Fruit fly (Drosophila melanogaster): ENCODE data around the gene Cht6.

Cht6 gene

dm6 chrX:10067528-10067927 is 50.9 kb downstream of the Cht6 start (continued):
- TF ChIP-seq CG11902 (GFP tag; optimal IDR thresholded peaks at IDR 0.05): peak; percentile 44
- TF ChIP-seq CG6808 (GFP tag; optimal IDR thresholded peaks at IDR 0.05): peak; percentile 31
- TF ChIP-seq CG11294 (GFP tag; IDR thresholded peaks at IDR 0.05): 0 out of 2 replicates have a peak, but pooled peaks have one; percentile 31
- TF ChIP-seq spab (GFP tag; optimal IDR thresholded peaks at IDR 0.05): peak; percentile 57
- TF ChIP-seq dsx (GFP tag; optimal IDR thresholded peaks at IDR 0.05; ENCODE audit: poor library complexity, severe bottlenecking): peak; percentile 17
- peak; percentile 59 for TF ChIP-seq CG31627 (GFP tag; optimal IDR thresholded peaks at IDR 0.05)
- TF ChIP-seq svp (GFP tag): peak; percentile 80
- TF ChIP-seq OdsH (GFP tag; optimal IDR thresholded peaks at IDR 0.05): peak; percentile 65
- TF ChIP-seq Eip75B (GFP tag; optimal IDR thresholded peaks at IDR 0.05): peak; percentile 56
- peak; percentile 56 for TF ChIP-seq CG7368 (GFP tag; optimal IDR thresholded peaks at IDR 0.05)
- peak; percentile 33 for TF ChIP-seq CG9139 (GFP tag; optimal IDR thresholded peaks at IDR 0.05)
- no peak for TF ChIP-seq CG6854 (GFP tag; optimal IDR thresholded peaks at IDR 0.05)
- peak; percentile 58; the same call in 1 of the 3 replicates for TF ChIP-seq eg (GFP tag; IDR thresholded peaks at IDR 0.05)
- TF ChIP-seq pdm3 (GFP tag; optimal IDR thresholded peaks at IDR 0.05): peak; percentile 67
- TF ChIP-seq cyc (GFP tag; optimal IDR thresholded peaks at IDR 0.05): peak; percentile 52
- peak; percentile 68 for TF ChIP-seq acj6 (GFP tag; optimal IDR thresholded peaks at IDR 0.05)
- no peak for TF ChIP-seq fd85E (GFP tag; optimal IDR thresholded peaks at IDR 0.05)
- peak; percentile 65 for TF ChIP-seq CG1621 (tag; optimal IDR thresholded peaks at IDR 0.05)
- TF ChIP-seq CG3032 (tag; optimal IDR thresholded peaks at IDR 0.05): peak; percentile 45
- TF ChIP-seq topi (GFP tag; optimal IDR thresholded peaks at IDR 0.05): peak; percentile 53
- TF ChIP-seq CG6163 (GFP tag; IDR thresholded peaks at IDR 0.05): peak; percentile 68; the same call in 2 of the 3 replicates
- no peak for TF ChIP-seq dac (GFP tag; optimal IDR thresholded peaks at IDR 0.05)
- TF ChIP-seq CG32006 (GFP tag; optimal IDR thresholded peaks at IDR 0.05): peak; percentile 62
- TF ChIP-seq esn (GFP tag; optimal IDR thresholded peaks at IDR 0.05): peak; percentile 62
- TF ChIP-seq CG10669 (GFP tag; optimal IDR thresholded peaks at IDR 0.05): peak; percentile 70
- peak; percentile 60 for TF ChIP-seq Met (GFP tag; optimal IDR thresholded peaks at IDR 0.05)
- peak; percentile 57 for TF ChIP-seq net (GFP tag; optimal IDR thresholded peaks at IDR 0.05)
- peak; percentile 62 for TF ChIP-seq Hr39 (GFP tag; optimal IDR thresholded peaks at IDR 0.05)
- TF ChIP-seq CG34406 (GFP tag; optimal IDR thresholded peaks at IDR 0.05): peak; percentile 42
- no peak for TF ChIP-seq Eip93F (GFP tag; optimal IDR thresholded peaks at IDR 0.05)
- TF ChIP-seq CG6276 (GFP tag; optimal IDR thresholded peaks at IDR 0.05): peak; percentile 36
- peak; percentile 60 for TF ChIP-seq achi (GFP tag; optimal IDR thresholded peaks at IDR 0.05)
- peak; percentile 60 for TF ChIP-seq CG6792 (GFP tag; optimal IDR thresholded peaks at IDR 0.05)
- peak; percentile 47 for TF ChIP-seq Ets21C (GFP tag; optimal IDR thresholded peaks at IDR 0.05)
- peak; percentile 50; the same call in 1 of the 2 replicates for TF ChIP-seq CG15336 (GFP tag; IDR thresholded peaks at IDR 0.05)
- peak; percentile 38 for TF ChIP-seq CG4318 (GFP tag; optimal IDR thresholded peaks at IDR 0.05)
- no peak for TF ChIP-seq CG16779 (tag; optimal IDR thresholded peaks at IDR 0.05)

DNA sequence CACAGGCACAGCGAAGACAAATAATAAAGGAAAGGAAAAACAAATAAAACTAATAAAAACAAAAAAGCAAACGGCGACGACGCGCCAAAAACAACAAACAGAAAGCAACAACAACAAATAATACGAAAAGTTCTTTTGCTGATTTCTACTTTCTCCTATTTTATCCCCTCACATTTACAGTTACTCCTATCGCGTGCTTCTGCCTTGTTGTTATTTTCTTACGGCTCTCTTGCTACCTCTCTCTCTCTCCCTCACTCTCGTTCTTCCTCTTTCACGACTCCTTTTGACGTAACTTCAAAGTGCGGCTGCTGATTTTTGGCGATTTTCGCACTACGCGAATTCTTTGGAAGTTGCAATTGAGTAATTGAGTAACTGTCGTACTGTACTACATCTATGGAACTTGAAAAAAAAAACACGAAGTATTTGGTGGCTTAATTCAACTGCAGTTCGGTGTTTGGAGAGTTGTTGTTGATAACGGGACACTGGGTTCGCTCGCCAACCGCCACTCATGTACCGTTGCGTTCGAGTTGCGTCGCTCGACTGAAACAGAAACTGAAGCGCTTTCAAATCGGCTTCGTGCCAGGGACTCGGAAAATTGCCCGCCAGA is 53.8 kb downstream of the Cht6 start, which contains the start of gene CG15312:
Gene CG15312, minus strand, starts transcription at position 544 of the 607 bp plus-strand sequence.
- TF ChIP-seq CG10669 (GFP tag; optimal IDR thresholded peaks at IDR 0.05): no peak
- no peak for TF ChIP-seq cyc (GFP tag; optimal IDR thresholded peaks at IDR 0.05)
- no peak for TF ChIP-seq CG3032 (tag; optimal IDR thresholded peaks at IDR 0.05)
- TF ChIP-seq spab (GFP tag; optimal IDR thresholded peaks at IDR 0.05): no peak
- no peak for TF ChIP-seq CG6854 (GFP tag; optimal IDR thresholded peaks at IDR 0.05)
- TF ChIP-seq CG15336 (GFP tag; IDR thresholded peaks at IDR 0.05): no peak
- TF ChIP-seq topi (GFP tag; optimal IDR thresholded peaks at IDR 0.05): no peak
- TF ChIP-seq Sox102F (GFP tag; optimal IDR thresholded peaks at IDR 0.05): no peak
- TF ChIP-seq Ets21C (GFP tag; optimal IDR thresholded peaks at IDR 0.05): no peak
- TF ChIP-seq Eip78C (GFP tag): no peak
- no peak for TF ChIP-seq CG10631 (GFP tag; optimal IDR thresholded peaks at IDR 0.05)
- no peak for TF ChIP-seq CG1621 (tag; optimal IDR thresholded peaks at IDR 0.05)
- TF ChIP-seq CG31627 (GFP tag; optimal IDR thresholded peaks at IDR 0.05): no peak
- TF ChIP-seq Hr39 (GFP tag; optimal IDR thresholded peaks at IDR 0.05): no peak
- no peak for TF ChIP-seq CG34406 (GFP tag; optimal IDR thresholded peaks at IDR 0.05)
- no peak for TF ChIP-seq fd85E (GFP tag; optimal IDR thresholded peaks at IDR 0.05)
- TF ChIP-seq Eip93F (GFP tag; optimal IDR thresholded peaks at IDR 0.05): no peak
